Worm (Caenorhabditis elegans): ENCODE measurements around the gene T02D1.9.

Gene T02D1.9

DNA sequence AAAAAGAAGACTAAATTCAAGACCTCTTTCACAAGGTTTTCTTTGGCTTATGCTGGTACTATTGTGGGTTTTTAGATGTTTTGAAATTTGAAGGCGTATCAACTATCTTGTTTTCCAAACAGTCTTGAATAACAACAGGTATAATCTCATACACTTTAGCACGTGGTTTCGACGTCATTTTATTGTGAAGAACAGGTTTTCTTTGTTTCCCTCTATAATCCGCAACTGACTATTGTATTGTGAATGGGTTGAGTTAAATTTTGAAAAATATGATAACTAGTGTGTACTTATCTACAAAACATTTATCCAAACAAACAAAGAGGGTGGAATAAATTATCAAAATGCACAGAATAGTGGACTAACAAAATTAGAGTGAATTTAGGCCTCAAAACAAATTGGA, 33.9 kb upstream of the T02D1.9 start:
- TF ChIP-seq pha-2 (tag; optimal IDR thresholded peaks at IDR 0.05) = no peak
- TF ChIP-seq elt-2 (tag; optimal IDR thresholded peaks at IDR 0.05) = no peak
- no peak for TF ChIP-seq ceh-6 (GFP tag; optimal IDR thresholded peaks at IDR 0.05)
- TF ChIP-seq fkh-10 (GFP tag; optimal IDR thresholded peaks at IDR 0.05) = no peak
- no peak for TF ChIP-seq eyg-1 (tag; optimal IDR thresholded peaks at IDR 0.05)
- no peak for TF ChIP-seq unc-3 (GFP tag; conservative IDR thresholded peaks at IDR 0.05)
- TF ChIP-seq unc-3 (tag; optimal IDR thresholded peaks at IDR 0.05) = no peak
- TF ChIP-seq K09A11.1 (tag; optimal IDR thresholded peaks at IDR 0.05; ENCODE audit: insufficient read depth) = no peak
- TF ChIP-seq K02D7.2 (tag; optimal IDR thresholded peaks at IDR 0.05) = no peak
- no peak for TF ChIP-seq pqm-1 (tag; optimal IDR thresholded peaks at IDR 0.05)
- TF ChIP-seq ceh-14 (tag; optimal IDR thresholded peaks at IDR 0.05) = no peak
- TF ChIP-seq che-1 (tag; optimal IDR thresholded peaks at IDR 0.05) = no peak
- no peak for TF ChIP-seq ceh-48 (tag; optimal IDR thresholded peaks at IDR 0.05)
- no peak for TF ChIP-seq lim-6 (tag; optimal IDR thresholded peaks at IDR 0.05)
- TF ChIP-seq ceh-9 (tag; optimal IDR thresholded peaks at IDR 0.05) = no peak
- no peak for TF ChIP-seq tbx-2 (tag; optimal IDR thresholded peaks at IDR 0.05)
- TF ChIP-seq syd-9 (tag; optimal IDR thresholded peaks at IDR 0.05) = no peak

DNA sequence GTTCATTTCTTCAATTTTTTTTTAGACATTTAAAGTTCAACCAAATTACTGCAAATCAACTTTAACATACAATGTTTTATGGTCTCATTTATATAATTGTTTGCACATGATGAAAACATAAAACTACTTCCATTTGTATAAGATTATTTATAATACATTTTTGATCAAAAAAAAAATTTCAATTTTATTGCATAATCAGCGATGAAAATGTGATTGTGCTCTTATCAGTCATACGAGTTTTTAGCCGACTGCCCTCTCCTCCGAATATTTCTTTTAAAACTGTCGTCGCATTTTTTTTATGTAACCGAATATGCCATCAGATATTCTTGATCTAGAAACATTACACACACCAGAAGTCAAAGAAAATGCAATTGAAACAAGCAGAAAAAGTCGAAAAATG, 33.0 kb upstream of the T02D1.9 start, which contains the start of gene F08A7.1:
Gene F08A7.1 (plus strand): TSS at position 191 of the 400 bp plus-strand sequence.
- TF ChIP-seq sox-2 (GFP tag; IDR thresholded peaks at IDR 0.05) (no peak), ceh-31 (tag; optimal IDR thresholded peaks at IDR 0.05) (no peak), lin-11 (tag; optimal IDR thresholded peaks at IDR 0.05) (no peak), zip-5 (tag; optimal IDR thresholded peaks at IDR 0.05) (no peak)

DNA sequence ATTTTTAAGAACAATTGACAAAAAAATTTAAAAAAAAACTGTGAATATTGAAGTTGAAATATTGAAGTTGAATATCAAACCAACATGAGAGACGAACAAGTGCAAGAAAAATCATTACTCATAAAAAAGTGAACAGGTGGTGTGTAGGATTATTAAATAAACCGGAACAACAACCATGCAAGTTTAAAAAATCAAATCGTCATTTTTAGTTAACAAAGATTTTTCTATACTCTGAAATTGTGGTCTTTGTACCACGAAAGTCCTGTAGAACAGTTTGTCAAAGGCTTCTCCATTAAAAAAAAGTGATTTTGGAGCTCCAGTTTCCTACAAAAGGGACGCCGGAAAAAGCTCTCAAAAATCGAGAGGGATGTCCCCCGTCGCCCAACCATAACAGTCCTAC, 32.6 kb upstream of the T02D1.9 start, which contains the start of gene C06A12.19:
Gene C06A12.19 (minus strand): TSS at position 101 of the 400 bp plus-strand sequence.
- no peak for TF ChIP-seq hlh-13 (GFP tag; optimal IDR thresholded peaks at IDR 0.05)
- TF ChIP-seq ceh-48 (tag; optimal IDR thresholded peaks at IDR 0.05) = no peak

DNA sequence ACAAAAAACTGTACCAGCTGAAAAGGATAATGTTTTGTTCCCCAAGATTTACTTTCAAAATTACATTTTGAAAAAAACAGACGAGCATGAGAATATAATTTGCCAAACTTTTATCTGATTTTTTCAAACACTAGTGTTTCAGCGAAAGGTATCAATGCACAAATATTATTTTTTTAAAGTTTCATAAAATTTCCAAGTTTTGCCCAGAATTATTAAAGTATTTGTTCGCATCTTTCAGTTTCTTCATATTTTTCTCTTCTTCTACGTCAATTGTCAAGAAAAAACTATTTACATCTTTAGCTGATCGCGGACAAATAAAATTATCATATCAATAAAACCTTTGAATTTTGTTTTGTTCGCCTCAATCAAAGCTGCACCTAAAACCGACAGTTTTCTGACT, 29.6 kb upstream of the T02D1.9 start, which contains the start of gene C06A12.8:
Gene C06A12.8 (plus strand): TSS at position 301 of the 400 bp plus-strand sequence.
- TF ChIP-seq ceh-18 (tag; optimal IDR thresholded peaks at IDR 0.05) (no peak), pros-1 (tag; optimal IDR thresholded peaks at IDR 0.05) (no peak), che-1 (tag; optimal IDR thresholded peaks at IDR 0.05) (no peak), dmd-4 (tag; optimal IDR thresholded peaks at IDR 0.05; ENCODE audit: borderline replicate concordance) (no peak), unc-3 (GFP tag; conservative IDR thresholded peaks at IDR 0.05) (no peak), unc-3 (tag; optimal IDR thresholded peaks at IDR 0.05) (no peak), ets-4 (tag; optimal IDR thresholded peaks at IDR 0.05) (no peak), C08G9.2 (tag; optimal IDR thresholded peaks at IDR 0.05) (no peak), odd-2 (tag; optimal IDR thresholded peaks at IDR 0.05) (no peak), hlh-15 (tag; optimal IDR thresholded peaks at IDR 0.05) (no peak)

DNA sequence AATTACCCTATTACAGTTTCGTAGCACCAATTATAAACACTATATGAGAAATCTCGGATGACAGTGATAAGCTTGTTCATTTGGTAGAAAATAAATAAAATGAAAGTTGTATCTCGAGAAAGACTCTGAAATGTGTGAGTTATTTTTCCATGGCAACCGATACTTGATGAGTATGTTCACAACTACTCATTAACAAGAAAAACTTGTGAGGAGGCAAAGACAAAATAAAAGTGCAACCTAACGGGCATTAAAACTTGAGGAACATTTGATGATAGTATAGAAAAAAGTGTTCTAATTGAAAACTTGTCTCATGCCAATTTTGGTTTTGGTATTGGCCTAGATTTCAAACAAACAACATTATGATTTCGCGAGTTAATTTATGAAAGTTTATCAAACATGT, 29.2 kb upstream of the T02D1.9 start, which contains the start of gene gcy-27:
Gene gcy-27 (minus strand): TSS at position 101 of the 400 bp plus-strand sequence.
- no peak for TF ChIP-seq sdc-2 (tag; optimal IDR thresholded peaks at IDR 0.05)
- no peak for TF ChIP-seq pha-2 (tag; optimal IDR thresholded peaks at IDR 0.05)
- TF ChIP-seq ceh-34 (tag; optimal IDR thresholded peaks at IDR 0.05) = no peak
- TF ChIP-seq fkh-6 (tag; optimal IDR thresholded peaks at IDR 0.05) = no peak
- no peak for TF ChIP-seq ets-4 (tag; optimal IDR thresholded peaks at IDR 0.05)
- no peak for TF ChIP-seq hlh-30 (tag; optimal IDR thresholded peaks at IDR 0.05; ENCODE audit: insufficient read depth)
- TF ChIP-seq eyg-1 (tag; optimal IDR thresholded peaks at IDR 0.05) = no peak
- no peak for TF ChIP-seq ceh-9 (tag; optimal IDR thresholded peaks at IDR 0.05)
- TF ChIP-seq npax-4 (tag; optimal IDR thresholded peaks at IDR 0.05) = no peak
- no peak for TF ChIP-seq ceh-45 (GFP tag; IDR thresholded peaks at IDR 0.05)
- TF ChIP-seq dmd-4 (tag; optimal IDR thresholded peaks at IDR 0.05; ENCODE audit: borderline replicate concordance) = no peak

All from whole organism, late embryonic.